Worm (Caenorhabditis elegans) whole organism, young adult: ENCODE data around the gene T20B12.5.

Source experiments
- F33H1.4 ChIP-seq: fragments of 200-800 bp; sonication (Bioruptor generic); IDR thresholded peaks from 2 replicates; pipeline ENCODE4 v1.3.6; 2022; ENCODE audit warnings: missing genetic modification reagents, missing genetic modification characterization, missing compliant biosample characterization
- K11D2.4 ChIP-seq: fragments of 200-800 bp; sonication (Bioruptor generic); IDR thresholded peaks from 2 replicates; pipeline ENCODE4 v1.3.6; 2022; ENCODE audit warnings: missing genetic modification reagents, missing genetic modification characterization, missing compliant biosample characterization
- egrh-3 ChIP-seq: fragments of 200-800 bp; sonication (Bioruptor generic); IDR thresholded peaks from 2 replicates; pipeline ENCODE4 v1.3.6; 2022; ENCODE audit warnings: missing genetic modification reagents, missing genetic modification characterization, missing compliant biosample characterization
- hrde-1 ChIP-seq: sonication (generic microtip); optimal IDR thresholded peaks from 2 replicates; lab custom pipeline; 2016; ENCODE audit warnings: missing genetic modification characterization, mild to moderate bottlenecking, missing compliant biosample characterization, moderate library complexity, missing genotype, missing genetic modification reagents, borderline replicate concordance
- lir-1 ChIP-seq: fragments of 200-800 bp; sonication (Bioruptor generic); conservative IDR thresholded peaks from 2 replicates; pipeline ENCODE4 v1.3.6; 2022; ENCODE audit warnings: missing genetic modification reagents, missing genetic modification characterization, missing compliant biosample characterization
- pha-4 ChIP-seq: fragments of 150-350 bp; sonication (generic microtip); optimal IDR thresholded peaks from 2 replicates; lab custom pipeline; 2014; ENCODE audit warnings: missing biosample characterization, missing genetic modification reagents, missing genetic modification characterization
- snpc-4 ChIP-seq, 5 experiments: fragments of 150-350 bp in 1 of 5; sonication (generic microtip) in 4 of 5; optimal IDR thresholded peaks; 2 replicates each; lab custom pipeline; 2014 to 2018; ENCODE audit warnings: missing genetic modification characterization in 5 of 5, missing biosample characterization in 3 of 5, antibody characterized with exemption in 2 of 5, mild to moderate bottlenecking in 2 of 5, missing compliant biosample characterization in 2 of 5, missing genotype in 2 of 5, moderate library complexity in 2 of 5, missing genetic modification reagents in 1 of 5

- TF ChIP-seq hrde-1 (tag; lab: Kevin White, UChicago), result no peak
- TF ChIP-seq snpc-4 (GFP tag; optimal IDR thresholded peaks at IDR 0.05; lab: Kevin White, UChicago), result no peak
- TF ChIP-seq snpc-4 (tag; optimal IDR thresholded peaks at IDR 0.05; lab: Kevin White, UChicago), result no peak
- no peak for TF ChIP-seq lir-1
- TF ChIP-seq pha-4 (tag; lab: Kevin White, UChicago), result no peak
- no peak for TF ChIP-seq K11D2.4
- no peak for TF ChIP-seq egrh-3
- no peak for TF ChIP-seq F33H1.4 (GFP tag; lab: Robert Waterston, UW)
These were observed 35.2 kb downstream of the T20B12.5 start for ce11 chrIII:7331671-7332070.
